Worm (Caenorhabditis elegans) whole organism, late embryonic: ENCODE results near the gene F44E7.3.

Source experiments
- F13H6.1 ChIP-seq: sonication (generic microtip); optimal IDR thresholded peaks from 2 replicates; lab custom pipeline; 2016; ENCODE audit warnings: missing genetic modification characterization, missing compliant biosample characterization
- Y22D7AL.16 ChIP-seq: sonication (generic microtip); optimal IDR thresholded peaks from 2 replicates; lab custom pipeline; 2016; ENCODE audit warnings: missing genetic modification characterization, missing compliant biosample characterization
- ama-1 ChIP-seq: fragments of 150-350 bp; optimal IDR thresholded peaks from 2 replicates; lab custom pipeline; 2014
- ceh-22 ChIP-seq: sonication (generic microtip); optimal IDR thresholded peaks from 2 replicates; lab custom pipeline; 2017; ENCODE audit warnings: missing biosample characterization, missing genetic modification characterization
- ceh-30 ChIP-seq: fragments of 150-350 bp; optimal IDR thresholded peaks from 2 replicates; lab custom pipeline; 2014; ENCODE audit warnings: missing biosample characterization, missing genetic modification characterization
- ceh-31 ChIP-seq: sonication (generic microtip); optimal IDR thresholded peaks from 2 replicates; lab custom pipeline; 2016; ENCODE audit warnings: missing genetic modification characterization, missing compliant biosample characterization
- ceh-45 ChIP-seq: fragments of 200-800 bp; sonication (Bioruptor generic); IDR thresholded peaks from 2 replicates; pipeline ENCODE4 v1.3.6; 2022; ENCODE audit warnings: missing genetic modification reagents, missing genetic modification characterization, missing compliant biosample characterization
- ceh-48 ChIP-seq: sonication (generic microtip); optimal IDR thresholded peaks from 2 replicates; lab custom pipeline; 2016; ENCODE audit warnings: missing genetic modification characterization, inconsistent platforms, missing compliant biosample characterization
- ceh-6 ChIP-seq: fragments of 200-800 bp; sonication (Bioruptor generic); optimal IDR thresholded peaks from 2 replicates; lab custom pipeline; 2018; ENCODE audit warnings: mild to moderate bottlenecking, missing genetic modification characterization, missing compliant biosample characterization
- che-1 ChIP-seq: sonication (generic microtip); optimal IDR thresholded peaks from 2 replicates; lab custom pipeline; 2016; ENCODE audit warnings: mild to moderate bottlenecking, missing genetic modification characterization, missing compliant biosample characterization
- elt-2 ChIP-seq: sonication (generic microtip); optimal IDR thresholded peaks from 2 replicates; lab custom pipeline; 2016; ENCODE audit warnings: missing genetic modification reagents, missing genetic modification characterization, missing compliant biosample characterization
- ets-4 ChIP-seq: sonication (generic microtip); optimal IDR thresholded peaks from 2 replicates; lab custom pipeline; 2016; ENCODE audit warnings: missing genetic modification characterization, missing compliant biosample characterization
- fkh-10 ChIP-seq: fragments of 150-350 bp; optimal IDR thresholded peaks from 2 replicates; lab custom pipeline; 2014; ENCODE audit warnings: missing biosample characterization, missing genetic modification reagents, missing genetic modification characterization
- fkh-6 ChIP-seq: sonication (generic microtip); optimal IDR thresholded peaks from 2 replicates; lab custom pipeline; 2016; ENCODE audit warnings: missing genetic modification characterization, missing compliant biosample characterization
- hlh-13 ChIP-seq: fragments of 200-800 bp; sonication (Bioruptor generic); optimal IDR thresholded peaks from 2 replicates; lab custom pipeline; 2018; ENCODE audit warnings: mild to moderate bottlenecking, missing genetic modification characterization, missing compliant biosample characterization
- hlh-15 ChIP-seq: sonication (generic microtip); optimal IDR thresholded peaks from 2 replicates; lab custom pipeline; 2016; ENCODE audit warnings: missing genetic modification characterization, missing compliant biosample characterization
- hlh-8 ChIP-seq: sonication (generic microtip); optimal IDR thresholded peaks from 2 replicates; lab custom pipeline; 2016; ENCODE audit warnings: missing genotype, missing genetic modification characterization, missing compliant biosample characterization
- mec-3 ChIP-seq: sonication (generic microtip); optimal IDR thresholded peaks from 2 replicates; lab custom pipeline; 2016; ENCODE audit warnings: borderline replicate concordance, missing genetic modification characterization, missing compliant biosample characterization
- nhr-11 ChIP-seq: fragments of 150-350 bp; optimal IDR thresholded peaks from 2 replicates; lab custom pipeline; 2014; ENCODE audit warnings: missing biosample characterization, missing genetic modification characterization
- pag-3 ChIP-seq: sonication (generic microtip); optimal IDR thresholded peaks from 2 replicates; lab custom pipeline; 2016; ENCODE audit warnings: missing compliant biosample characterization, missing genetic modification characterization, borderline replicate concordance
- pat-9 ChIP-seq: fragments of 200-800 bp; sonication (Bioruptor generic); optimal IDR thresholded peaks from 2 replicates; lab custom pipeline; 2018; ENCODE audit warnings: mild to moderate bottlenecking, missing genetic modification characterization, moderate library complexity, missing compliant biosample characterization
- pax-1 ChIP-seq: fragments of 150-350 bp; optimal IDR thresholded peaks from 2 replicates; lab custom pipeline; 2014; ENCODE audit warnings: missing biosample characterization, missing genetic modification characterization
- pqm-1 ChIP-seq: sonication (generic microtip); optimal IDR thresholded peaks from 2 replicates; lab custom pipeline; 2016; ENCODE audit warnings: missing genetic modification characterization, missing compliant biosample characterization
- rnt-1 ChIP-seq: sonication (generic microtip); optimal IDR thresholded peaks from 2 replicates; lab custom pipeline; 2016; ENCODE audit warnings: missing genetic modification characterization, missing compliant biosample characterization
- sox-2 ChIP-seq: fragments of 200-800 bp; sonication (Bioruptor generic); IDR thresholded peaks from 2 replicates; pipeline ENCODE4 v1.3.6; 2022; ENCODE audit warnings: missing genetic modification reagents, missing genetic modification characterization, missing compliant biosample characterization
- sox-4 ChIP-seq: sonication (generic microtip); optimal IDR thresholded peaks from 2 replicates; lab custom pipeline; 2017; ENCODE audit warnings: mild to moderate bottlenecking, missing genetic modification characterization, inconsistent platforms, missing compliant biosample characterization
- tbx-7 ChIP-seq: sonication (generic microtip); optimal IDR thresholded peaks from 2 replicates; lab custom pipeline; 2016; ENCODE audit warnings: missing genotype, missing genetic modification characterization, missing compliant biosample characterization
- ttx-3 ChIP-seq: sonication (generic microtip); optimal IDR thresholded peaks from 2 replicates; lab custom pipeline; 2016; ENCODE audit warnings: missing genetic modification reagents, missing genetic modification characterization, missing compliant biosample characterization
- unc-3 ChIP-seq, 2 experiments: fragments of 200-800 bp in 1 of 2; sonication (Bioruptor generic) in 1 of 2; sonication (generic microtip) in 1 of 2; conservative IDR thresholded peaks in 1 of 2; optimal IDR thresholded peaks in 1 of 2; 2 replicates each; pipeline versions ENCODE4 v1.3.6 to Lab custom; 2016 to 2022; ENCODE audit warnings: missing compliant biosample characterization in 2 of 2, missing genetic modification characterization in 2 of 2, missing genetic modification reagents in 1 of 2
- unc-55 ChIP-seq: sonication (generic microtip); optimal IDR thresholded peaks from 2 replicates; lab custom pipeline; 2017; ENCODE audit warnings: missing biosample characterization, missing genetic modification reagents, missing genetic modification characterization
- unc-86 ChIP-seq: sonication (generic microtip); optimal IDR thresholded peaks from 2 replicates; lab custom pipeline; 2016; ENCODE audit warnings: missing genetic modification characterization, missing compliant biosample characterization
- zip-5 ChIP-seq: sonication (generic microtip); optimal IDR thresholded peaks from 2 replicates; lab custom pipeline; 2016; ENCODE audit warnings: missing genetic modification characterization, missing compliant biosample characterization

Gene F44E7.3

DNA sequence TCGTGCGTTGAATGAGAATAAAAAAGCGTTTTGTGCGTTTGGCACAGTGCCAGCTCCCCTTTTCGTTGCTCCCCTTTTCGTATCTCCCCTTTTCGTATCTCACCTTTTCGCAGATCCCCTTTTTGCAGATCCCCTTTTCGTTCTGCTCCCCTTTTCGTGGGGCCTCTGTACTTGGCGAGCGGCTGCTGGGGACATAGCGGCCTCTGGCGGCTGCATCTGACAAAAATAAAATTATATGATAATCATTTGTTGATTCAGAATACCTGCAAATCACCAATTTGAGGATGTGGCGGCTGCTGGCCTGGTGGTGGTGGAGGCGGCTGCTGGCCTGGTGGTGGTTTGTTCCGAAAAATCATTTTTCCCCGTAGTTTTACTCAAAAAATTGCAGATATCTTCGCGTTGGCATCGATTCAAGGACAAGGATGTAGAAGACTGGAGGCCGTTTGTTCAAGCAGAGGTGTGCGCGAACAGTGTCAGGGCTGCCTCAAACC is 16.5 kb upstream of the F44E7.3 start, which contains the start of gene K09H11.11:
K09H11.11 (minus strand) TSS at position 51 of the 491 bp plus-strand sequence.
- TF ChIP-seq ceh-31 (tag; lab: Kevin White, UChicago) = peak; percentile 15

DNA sequence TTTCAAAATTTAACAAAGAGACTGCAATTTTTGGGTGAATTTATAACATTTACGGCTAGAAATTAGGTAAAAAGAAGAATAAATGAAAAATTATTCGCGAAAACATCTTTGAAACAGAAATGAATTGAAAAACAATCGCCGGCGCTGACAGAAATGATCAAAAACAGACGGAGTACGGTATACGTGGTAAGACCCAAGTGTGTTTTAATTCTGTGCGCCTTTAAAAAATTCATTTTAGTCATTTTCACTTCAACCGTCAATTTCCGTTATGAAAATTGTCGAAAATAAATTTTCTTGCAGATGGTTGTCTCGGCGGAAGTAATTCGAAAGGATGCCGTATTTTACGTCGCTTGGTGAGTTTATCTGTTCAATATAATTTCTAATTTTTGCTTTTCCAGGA is 15.6 kb upstream of the F44E7.3 start, which contains the start of gene C53A3.3:
C53A3.3 (plus strand) TSS at position 301 of the 400 bp plus-strand sequence.
- no peak for TF ChIP-seq hlh-13
- TF ChIP-seq ceh-45 (GFP tag; lab: Robert Waterston, UW) = no peak
- TF ChIP-seq hlh-15 (tag; lab: Kevin White, UChicago) = no peak
- no peak for TF ChIP-seq mec-3
- no peak for TF ChIP-seq pat-9 (tag; lab: Kevin White, UChicago)
- TF ChIP-seq ceh-6 (GFP tag; lab: Kevin White, UChicago) = no peak
- no peak for TF ChIP-seq ceh-22 (tag; lab: Kevin White, UChicago)
- TF ChIP-seq, all 69 proteins: peak for 0

- TF ChIP-seq mec-3 = no peak
These were observed 13.0 kb upstream of the F44E7.3 start, which contains the start of gene C53A3.4 for ce11 chrV:5758780-5759179. Gene C53A3.4 (minus strand): TSS chrV:5758880.

- no peak for TF ChIP-seq pqm-1 (tag; lab: Kevin White, UChicago)
- TF ChIP-seq F13H6.1 (tag; lab: Kevin White, UChicago) = no peak
- TF ChIP-seq sox-4 (tag; lab: Kevin White, UChicago) = no peak
- no peak for TF ChIP-seq ets-4 (tag; lab: Kevin White, UChicago)
- TF ChIP-seq ceh-48 (tag; lab: Kevin White, UChicago) = no peak
- no peak for TF ChIP-seq fkh-10 (GFP tag; lab: Kevin White, UChicago)
- TF ChIP-seq pax-1 = no peak
- TF ChIP-seq sox-2 = no peak
- TF ChIP-seq ceh-31 (tag; lab: Kevin White, UChicago) = no peak
- TF ChIP-seq Y22D7AL.16 (tag; lab: Kevin White, UChicago) = no peak
- TF ChIP-seq, all 69 proteins: peak for 0
These were observed 11.6 kb upstream of the F44E7.3 start, which contains the start of gene C53A3.1 for ce11 chrV:5760132-5760531. Gene C53A3.1 (minus strand): TSS chrV:5760232.

DNA sequence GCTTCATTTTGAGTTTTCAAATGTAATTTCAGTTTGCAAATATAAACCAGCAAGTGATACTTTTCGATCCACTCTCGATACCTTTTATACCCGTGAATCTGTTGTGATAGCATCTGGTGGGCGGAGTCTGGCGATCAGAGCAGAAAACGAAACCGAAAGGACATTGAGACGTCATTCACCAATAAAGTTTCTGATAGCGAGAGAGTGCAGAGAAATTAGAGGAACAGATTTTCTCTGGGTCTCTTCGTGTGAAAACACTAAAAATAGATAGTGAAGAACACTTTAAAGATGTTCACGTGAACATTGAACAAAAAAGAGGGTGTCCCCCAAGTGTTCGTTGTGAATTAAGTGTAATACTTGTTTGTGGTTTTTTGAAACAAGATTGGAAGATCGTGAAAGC is 8.0 kb upstream of the F44E7.3 start, which contains the start of gene pgph-3:
pgph-3 (minus strand) TSS at position 60 of the 400 bp plus-strand sequence.
- TF ChIP-seq unc-55 (GFP tag; lab: Kevin White, UChicago) (no peak), hlh-8 (tag; lab: Kevin White, UChicago) (no peak), fkh-6 (tag; lab: Kevin White, UChicago) (no peak), nhr-11 (tag; lab: Kevin White, UChicago) (no peak), pag-3 (tag; lab: Kevin White, UChicago) (no peak), elt-2 (tag; lab: Kevin White, UChicago) (peak; percentile 52)

DNA sequence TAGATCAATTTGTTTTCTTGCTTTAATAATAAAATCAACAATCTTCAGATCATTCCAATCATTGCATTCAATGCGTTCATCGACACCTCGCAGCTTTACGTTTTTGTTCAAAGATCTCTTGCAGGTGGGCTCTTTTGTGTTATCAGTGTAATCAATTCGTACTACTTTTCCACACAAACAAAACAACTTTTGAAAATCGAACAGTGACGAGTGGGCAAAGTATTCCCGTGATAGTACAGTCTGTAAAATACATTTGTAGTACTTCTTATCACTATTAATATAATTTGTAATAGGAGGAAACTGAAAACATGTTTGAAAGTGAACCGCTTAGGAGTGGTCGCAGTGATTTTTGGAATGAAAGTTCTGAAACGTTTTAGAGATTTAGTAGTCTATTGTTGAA is 6.7 kb upstream of the F44E7.3 start, which contains the start of gene pgph-2:
pgph-2 (plus strand) TSS at position 47 of the 400 bp plus-strand sequence.
- TF ChIP-seq ttx-3 (tag; lab: Kevin White, UChicago) (no peak), Y22D7AL.16 (tag; lab: Kevin White, UChicago) (no peak), che-1 (tag; lab: Kevin White, UChicago) (no peak), sox-2 (no peak), rnt-1 (tag; lab: Kevin White, UChicago) (no peak), pax-1 (no peak), sox-4 (tag; lab: Kevin White, UChicago) (no peak), F13H6.1 (tag; lab: Kevin White, UChicago) (no peak), zip-5 (tag; lab: Kevin White, UChicago) (no peak), unc-55 (GFP tag; lab: Kevin White, UChicago) (no peak), unc-3 (GFP tag; conservative IDR thresholded peaks at IDR 0.05; lab: Robert Waterston, UW) (no peak), unc-3 (tag; optimal IDR thresholded peaks at IDR 0.05; lab: Kevin White, UChicago) (no peak), pag-3 (tag; lab: Kevin White, UChicago) (no peak), unc-86 (no peak), ets-4 (tag; lab: Kevin White, UChicago) (no peak), ceh-30 (no peak), ama-1 (lab: Kevin White, UChicago) (no peak), tbx-7 (tag; lab: Kevin White, UChicago) (no peak)
